Fruit fly (Drosophila melanogaster): ENCODE results near the gene to.

DNA sequence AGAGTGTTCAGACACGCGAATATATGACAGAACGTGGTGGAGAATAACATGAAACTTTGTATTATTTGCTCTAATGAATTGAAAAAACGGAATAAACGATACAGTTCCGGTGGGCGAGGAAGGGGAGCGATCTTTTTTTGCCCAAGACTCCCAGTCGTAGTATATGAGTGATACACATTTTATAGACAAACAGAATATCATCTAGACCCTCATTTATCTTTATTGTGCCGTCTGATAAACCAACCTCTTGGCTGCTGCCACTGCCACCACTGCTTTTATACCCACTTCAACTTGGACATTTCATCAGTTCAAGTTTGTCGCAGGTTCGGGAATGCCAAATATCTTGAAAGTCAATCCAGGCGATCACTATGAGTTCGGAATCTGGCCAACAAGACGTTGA is 24.0 kb upstream of the to start, which contains the start of gene CG31106:
- TF ChIP-seq woc (GFP tag; optimal IDR thresholded peaks at IDR 0.05) (no peak), br (GFP tag; optimal IDR thresholded peaks at IDR 0.05) (no peak), ey (GFP tag; optimal IDR thresholded peaks at IDR 0.05) (no peak), pan (optimal IDR thresholded peaks at IDR 0.05) (no peak), Dfd (GFP tag; optimal IDR thresholded peaks at IDR 0.05) (no peak), fru (GFP tag; optimal IDR thresholded peaks at IDR 0.05) (no peak), rgr (GFP tag; optimal IDR thresholded peaks at IDR 0.05) (no peak), Hr78 (GFP tag; optimal IDR thresholded peaks at IDR 0.05) (no peak), dmrt93B (GFP tag; optimal IDR thresholded peaks at IDR 0.05) (no peak), psq (GFP tag; optimal IDR thresholded peaks at IDR 0.05) (no peak), sv (GFP tag; optimal IDR thresholded peaks at IDR 0.05) (no peak), N (GFP tag; optimal IDR thresholded peaks at IDR 0.05) (no peak)

All from whole organism, wandering third instar larva.